Fruit fly (Drosophila melanogaster): Measurements from ENCODE around the gene lqfR.

DNA sequence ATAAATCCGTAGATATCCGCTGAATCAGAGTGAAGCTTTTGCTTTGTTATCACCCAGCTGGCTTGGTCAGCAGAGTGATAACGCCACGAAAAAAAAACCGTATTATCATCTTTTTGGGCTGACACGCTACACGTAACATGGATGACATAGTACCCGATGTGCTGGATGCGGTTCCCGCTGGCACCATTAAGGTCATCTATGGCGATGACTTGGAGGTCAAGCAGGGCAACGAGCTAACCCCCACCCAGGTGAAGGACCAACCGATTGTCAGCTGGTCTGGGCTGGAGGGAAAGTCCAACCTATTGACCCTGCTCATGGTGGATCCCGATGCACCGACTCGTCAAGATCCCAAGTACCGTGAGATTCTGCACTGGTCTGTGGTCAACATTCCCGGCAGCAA is 54.0 kb downstream of the lqfR start:
- no peak for TF ChIP-seq usp (GFP tag; optimal IDR thresholded peaks at IDR 0.05)
- no peak for TF ChIP-seq psq (optimal IDR thresholded peaks at IDR 0.05)

All from whole organism.